Worm (Caenorhabditis elegans): ENCODE results near the gene klp-4.

The klp-4 gene

DNA sequence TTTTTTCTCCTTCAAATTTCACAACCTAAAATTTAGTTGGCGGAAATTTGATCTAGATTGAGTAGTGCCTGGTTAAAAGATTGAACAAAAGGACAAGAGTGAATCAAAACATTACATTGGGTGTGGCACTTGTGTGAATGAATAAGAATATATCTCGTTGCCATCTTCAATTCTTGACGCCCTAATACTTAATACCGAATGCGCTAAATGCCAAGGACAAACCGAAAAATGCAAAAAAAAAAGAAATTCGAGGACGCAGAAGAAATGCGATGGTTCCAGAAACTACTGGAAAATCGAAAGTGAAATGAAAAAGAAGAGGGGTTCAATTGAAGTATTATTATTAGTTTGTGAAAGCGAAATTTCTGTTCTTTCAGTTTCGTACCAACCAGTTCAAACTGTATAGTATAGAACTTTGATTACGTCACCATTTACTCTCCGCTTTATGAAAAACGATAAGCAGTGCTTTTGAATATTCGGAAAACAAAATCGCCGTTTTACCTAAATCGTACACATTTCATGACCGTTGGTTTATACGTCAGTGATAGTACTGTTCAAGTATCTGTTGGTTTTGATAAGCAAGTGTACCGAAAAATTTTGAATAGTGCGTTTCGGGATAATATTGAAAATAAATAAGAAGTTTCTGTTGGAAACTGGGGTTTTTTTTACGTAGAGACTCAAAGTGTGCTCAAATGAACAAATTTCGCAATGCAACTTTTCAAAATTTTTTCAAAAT lies 23.2 kb downstream of the klp-4 start (continued):
- TF ChIP-seq gei-8 (GFP tag; optimal IDR thresholded peaks at IDR 0.05) (no peak), Y48G9A.11 (GFP tag; IDR thresholded peaks at IDR 0.05) (no peak), ctbp-1 (GFP tag; IDR thresholded peaks at IDR 0.05) (no peak), mep-1 (tag; optimal IDR thresholded peaks at IDR 0.05) (no peak), lim-7 (GFP tag; IDR thresholded peaks at IDR 0.05) (no peak), nhr-237 (tag; optimal IDR thresholded peaks at IDR 0.05) (no peak), dpl-1 (GFP tag; optimal IDR thresholded peaks at IDR 0.05) (no peak), nhr-28 (tag; optimal IDR thresholded peaks at IDR 0.05) (peak; percentile 44), ceh-44 (GFP tag; IDR thresholded peaks at IDR 0.05) (no peak)

DNA sequence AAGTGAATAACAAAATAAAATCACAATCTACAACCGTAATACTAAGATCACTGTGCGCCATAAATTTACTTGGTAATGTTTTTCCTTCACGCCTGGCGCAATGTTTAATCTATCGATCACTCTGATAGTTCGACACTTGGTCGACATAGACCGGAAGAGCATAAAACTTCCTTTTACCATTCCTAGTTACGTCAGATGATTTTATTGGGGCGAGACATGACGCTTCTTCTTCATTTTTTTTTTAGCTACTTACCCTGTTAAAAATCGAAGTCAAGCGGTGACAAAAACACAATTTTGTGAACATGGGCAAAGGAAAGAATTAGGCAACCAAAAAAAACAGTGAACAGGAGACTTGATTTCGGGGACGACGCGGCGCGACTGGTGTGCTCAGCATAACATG lies 23.9 kb downstream of the klp-4 start:
- TF ChIP-seq ztf-7 (tag; optimal IDR thresholded peaks at IDR 0.05) (peak; percentile 85), nhr-76 (tag; optimal IDR thresholded peaks at IDR 0.05) (no peak), php-3 (GFP tag; IDR thresholded peaks at IDR 0.05) (peak; percentile 34; the same call in 1 of the 2 replicates), dve-1 (tag; optimal IDR thresholded peaks at IDR 0.05; ENCODE audit: insufficient read depth) (peak; percentile 20), attf-4 (tag; optimal IDR thresholded peaks at IDR 0.05) (no peak), mdl-1 (tag; optimal IDR thresholded peaks at IDR 0.05) (no peak), daf-8 (GFP tag; IDR thresholded peaks at IDR 0.05) (no peak), lir-3 (tag; optimal IDR thresholded peaks at IDR 0.05) (no peak), F37D6.2 (tag; optimal IDR thresholded peaks at IDR 0.05) (no peak), Y5F2A.4 (GFP tag; optimal IDR thresholded peaks at IDR 0.05) (no peak), hmg-1.1 (GFP tag; IDR thresholded peaks at IDR 0.05) (no peak), aha-1 (tag) (peak; percentile 31), daf-16 (GFP tag; optimal IDR thresholded peaks at IDR 0.05) (no peak), daf-16 (tag; optimal IDR thresholded peaks at IDR 0.05) (peak; percentile 4), dmd-6 (GFP tag; IDR thresholded peaks at IDR 0.05) (0 out of 2 replicates have a peak, but pooled peaks have one; percentile 16), nhr-102 (tag; optimal IDR thresholded peaks at IDR 0.05) (no peak), lin-39 (tag; optimal IDR thresholded peaks at IDR 0.05) (no peak)

DNA sequence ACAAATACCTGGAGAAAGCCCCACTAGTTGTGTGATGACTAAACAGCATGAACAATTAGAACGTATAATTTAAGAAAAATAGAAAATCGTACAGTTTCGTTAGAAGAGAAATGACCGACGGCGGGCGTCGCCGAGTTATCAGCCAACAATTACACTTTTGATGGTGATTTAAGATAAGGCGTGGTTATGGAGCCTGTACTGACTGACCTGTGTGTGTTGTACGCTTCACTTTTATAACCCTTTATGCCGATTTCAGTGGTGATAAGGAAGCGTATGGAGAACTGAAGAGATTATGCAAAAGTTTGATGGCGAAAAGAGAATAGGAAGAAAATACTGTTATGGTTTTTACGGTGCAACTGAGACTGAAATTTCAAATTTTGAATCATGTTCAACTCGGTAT lies 25.4 kb downstream of the klp-4 start:
- TF ChIP-seq ceh-28 (tag; optimal IDR thresholded peaks at IDR 0.05) = no peak
- no peak for TF ChIP-seq Y75B8A.6 (GFP tag; IDR thresholded peaks at IDR 0.05)
- TF ChIP-seq R02D3.7 (tag; optimal IDR thresholded peaks at IDR 0.05) = no peak
- no peak for TF ChIP-seq skn-1 (tag; optimal IDR thresholded peaks at IDR 0.05)
- TF ChIP-seq T20F7.1 (GFP tag; optimal IDR thresholded peaks at IDR 0.05) = no peak
- TF ChIP-seq tra-1 (GFP tag; IDR thresholded peaks at IDR 0.05) = 0 out of 2 replicates have a peak, but pooled peaks have one; percentile 44
- TF ChIP-seq aly-2 (tag; optimal IDR thresholded peaks at IDR 0.05) = no peak
- TF ChIP-seq dmd-8 (GFP tag; IDR thresholded peaks at IDR 0.05) = no peak
- TF ChIP-seq ceh-20 (GFP tag; IDR thresholded peaks at IDR 0.05) = no peak
- TF ChIP-seq lin-39 (tag; optimal IDR thresholded peaks at IDR 0.05) = no peak
- no peak for TF ChIP-seq unc-130 (GFP tag; optimal IDR thresholded peaks at IDR 0.05)
- no peak for TF ChIP-seq jun-1 (tag; optimal IDR thresholded peaks at IDR 0.05)
- 0 out of 2 replicates have a peak, but pooled peaks have one; percentile 22 for TF ChIP-seq saeg-2 (GFP tag; IDR thresholded peaks at IDR 0.05)
- TF ChIP-seq duxl-1 (tag; optimal IDR thresholded peaks at IDR 0.05; ENCODE audit: poor library complexity) = no peak
- no peak for TF ChIP-seq set-16 (GFP tag; IDR thresholded peaks at IDR 0.05)
- no peak for TF ChIP-seq dpl-1 (GFP tag; optimal IDR thresholded peaks at IDR 0.05)
- TF ChIP-seq dmd-6 (GFP tag; IDR thresholded peaks at IDR 0.05) = peak; percentile 91
- TF ChIP-seq nhr-77 (tag; optimal IDR thresholded peaks at IDR 0.05) = peak; percentile 79
- TF ChIP-seq mxl-3 (GFP tag; optimal IDR thresholded peaks at IDR 0.05) = peak; percentile 31
- TF ChIP-seq fos-1 (tag; optimal IDR thresholded peaks at IDR 0.05) = no peak
- TF ChIP-seq egl-43 (GFP tag; IDR thresholded peaks at IDR 0.05) = no peak
- TF ChIP-seq vab-7 (GFP tag; IDR thresholded peaks at IDR 0.05) = no peak
- TF ChIP-seq hmg-1.1 (GFP tag; IDR thresholded peaks at IDR 0.05) = no peak
- TF ChIP-seq mdl-1 (tag; optimal IDR thresholded peaks at IDR 0.05) = no peak
- no peak for TF ChIP-seq gei-8 (GFP tag; optimal IDR thresholded peaks at IDR 0.05)
- TF ChIP-seq mdt-29 (GFP tag; IDR thresholded peaks at IDR 0.05) = no peak
- peak; percentile 47; the same call in 1 of the 2 replicates for TF ChIP-seq lin-1 (GFP tag; IDR thresholded peaks at IDR 0.05)
- no peak for TF ChIP-seq ctbp-1 (GFP tag; IDR thresholded peaks at IDR 0.05)
- peak; percentile 98 for TF ChIP-seq pqm-1 (tag; optimal IDR thresholded peaks at IDR 0.05)
- no peak for TF ChIP-seq ces-1 (GFP tag; optimal IDR thresholded peaks at IDR 0.05)

All from whole organism, L4 larva.